Worm (Caenorhabditis elegans) whole organism, midembryonic: ENCODE results near the gene Y55D5A.4.

Source experiments
- ref-1 ChIP-seq: fragments of 200-800 bp; sonication (Bioruptor generic); conservative IDR thresholded peaks from 2 replicates; pipeline ENCODE4 v1.3.6; 2022; ENCODE audit warnings: missing genetic modification reagents, missing genetic modification characterization, missing compliant biosample characterization
- tab-1 ChIP-seq: fragments of 200-800 bp; sonication (Bioruptor generic); IDR thresholded peaks from 2 replicates; pipeline ENCODE4 v1.3.6; 2022; ENCODE audit warnings: missing genetic modification characterization, missing compliant biosample characterization

DNA sequence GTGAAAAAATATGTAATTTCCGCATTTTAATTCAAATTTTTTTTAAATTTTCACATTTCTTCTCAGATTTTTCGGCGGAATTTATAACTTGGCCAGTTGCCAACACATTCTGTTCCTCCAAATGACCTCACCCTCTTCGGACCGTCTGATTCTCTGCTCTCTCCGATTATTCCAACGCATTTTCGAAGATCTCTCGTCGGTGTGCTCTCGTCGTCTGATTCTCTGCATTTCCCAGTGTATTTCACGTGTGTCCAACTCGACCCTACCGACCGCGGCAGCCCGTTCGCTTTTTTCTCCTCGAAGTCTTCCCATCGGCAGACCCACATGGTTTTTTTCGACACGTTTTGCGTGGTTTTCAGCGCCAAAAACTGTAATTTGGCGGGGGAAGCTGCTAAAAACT is 42.6 kb downstream of the Y55D5A.4 start:
- no peak for TF ChIP-seq ref-1 (GFP tag; lab: Robert Waterston, UW)
- no peak for TF ChIP-seq tab-1 (GFP tag; lab: Robert Waterston, UW)
